Worm (Caenorhabditis elegans) whole organism, young adult: ENCODE results near the gene F47B7.4.

Source experiments
- dpl-1 ChIP-seq: fragments of 150-350 bp; optimal IDR thresholded peaks from 2 replicates; lab custom pipeline; 2014; ENCODE audit warnings: missing biosample characterization, missing genetic modification reagents, missing genetic modification characterization
- snpc-4 ChIP-seq, 5 experiments: fragments of 150-350 bp in 1 of 5; sonication (generic microtip) in 4 of 5; optimal IDR thresholded peaks; 2 replicates each; lab custom pipeline; 2014 to 2018; ENCODE audit warnings: missing genetic modification characterization in 5 of 5, missing biosample characterization in 3 of 5, antibody characterized with exemption in 2 of 5, mild to moderate bottlenecking in 2 of 5, missing compliant biosample characterization in 2 of 5, missing genotype in 2 of 5, moderate library complexity in 2 of 5, missing genetic modification reagents in 1 of 5

ce11 chrX:3759345-3759744, 7.1 kb downstream of the F47B7.4 start, which contains the start of gene T14G12.6:
- TF ChIP-seq snpc-4 (GFP tag; optimal IDR thresholded peaks at IDR 0.05; lab: Kevin White, UChicago) (no peak), snpc-4 (tag; optimal IDR thresholded peaks at IDR 0.05; lab: Kevin White, UChicago) (no peak), dpl-1 (GFP tag; lab: Kevin White, UChicago) (no peak)
